Fruit fly (Drosophila melanogaster) whole organism: ENCODE results near the gene Jon65Aiii.

Experiments
- CG8478 ChIP-seq: fragments of >200 bp; optimal IDR thresholded peaks from 2 replicates; lab custom pipeline; 2018; ENCODE audit warnings: inconsistent platforms
- psq ChIP-seq: fragments of >200 bp; optimal IDR thresholded peaks from 2 replicates; lab custom pipeline; 2017

DNA sequence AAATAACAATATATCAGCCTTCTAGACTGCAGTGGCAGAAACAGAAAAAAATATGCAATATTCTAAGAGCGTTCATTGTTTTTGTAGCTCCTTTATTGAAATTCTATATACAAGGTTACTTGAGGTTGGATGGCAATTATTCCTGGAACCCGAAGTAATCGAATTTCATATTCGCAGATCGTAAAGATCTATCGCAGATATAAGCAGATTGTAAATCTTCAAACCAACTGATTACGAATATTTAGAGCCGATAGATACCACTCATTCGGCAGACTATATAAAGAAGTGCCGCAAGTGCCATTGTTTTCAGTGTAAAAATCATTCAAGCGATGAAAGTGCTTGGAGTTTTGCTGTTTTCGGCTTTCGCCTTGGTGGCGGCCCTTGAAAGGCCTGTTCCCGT lies 1.5 kb downstream of the Jon65Aiii start, which contains the start of gene Jon65Aii:
- TF ChIP-seq CG8478 (lab: Kevin White, UChicago) (no peak), psq (lab: Kevin White, UChicago) (no peak)
